Worm (Caenorhabditis elegans) whole organism, young adult: ENCODE data around the gene C04B4.1.

ENCODE experiments used
- ama-1 ChIP-seq, 3 experiments: fragments of 150-350 bp in 1 of 3; sonication (generic microtip) in 2 of 3; optimal IDR thresholded peaks; 2 replicates each; lab custom pipeline; 2014 to 2018; ENCODE audit warnings: missing biosample characterization in 2 of 3, missing genetic modification characterization in 2 of 3, missing genetic modification reagents in 2 of 3
- cebp-1 ChIP-seq, 2 experiments: fragments of 200-800 bp in 1 of 2; sonication (Bioruptor generic) in 1 of 2; sonication (generic microtip) in 1 of 2; IDR thresholded peaks in 1 of 2; optimal IDR thresholded peaks in 1 of 2; 2 replicates each; pipeline versions ENCODE4 v1.3.6 to Lab custom; 2017 to 2022; ENCODE audit warnings: missing compliant biosample characterization in 2 of 2, missing genetic modification characterization in 2 of 2, mild to moderate bottlenecking in 1 of 2, missing genetic modification reagents in 1 of 2, moderate library complexity in 1 of 2
- ceh-100 ChIP-seq: fragments of 200-800 bp; sonication (Bioruptor generic); IDR thresholded peaks from 2 replicates; pipeline ENCODE4 v1.3.6; 2022; ENCODE audit warnings: missing genetic modification reagents, missing genetic modification characterization, missing compliant biosample characterization
- mes-4 ChIP-seq: sonication (generic microtip); optimal IDR thresholded peaks from 2 replicates; lab custom pipeline; 2016; ENCODE audit warnings: missing genotype, missing genetic modification characterization, missing compliant biosample characterization
- snpc-1.1 ChIP-seq: sonication (generic microtip); optimal IDR thresholded peaks from 2 replicates; lab custom pipeline; 2017; ENCODE audit warnings: missing genetic modification characterization, mild to moderate bottlenecking, missing compliant biosample characterization, antibody characterized with exemption, moderate library complexity, missing genotype, missing genetic modification reagents; ENCODE audit not compliant: insufficient read depth
- snpc-4 ChIP-seq, 5 experiments: fragments of 150-350 bp in 1 of 5; sonication (generic microtip) in 4 of 5; optimal IDR thresholded peaks; 2 replicates each; lab custom pipeline; 2014 to 2018; ENCODE audit warnings: missing genetic modification characterization in 5 of 5, missing biosample characterization in 3 of 5, antibody characterized with exemption in 2 of 5, mild to moderate bottlenecking in 2 of 5, missing compliant biosample characterization in 2 of 5, missing genotype in 2 of 5, moderate library complexity in 2 of 5, missing genetic modification reagents in 1 of 5
- unc-62 ChIP-seq: fragments of 150-350 bp; optimal IDR thresholded peaks from 2 replicates; lab custom pipeline; 2014; ENCODE audit warnings: missing biosample characterization, missing genetic modification reagents, missing genetic modification characterization

- no peak for TF ChIP-seq snpc-4 (GFP tag; optimal IDR thresholded peaks at IDR 0.05; lab: Kevin White, UChicago)
- no peak for TF ChIP-seq snpc-4 (tag; optimal IDR thresholded peaks at IDR 0.05; lab: Kevin White, UChicago)
- no peak for TF ChIP-seq cebp-1 (GFP tag; IDR thresholded peaks at IDR 0.05; lab: Robert Waterston, UW)
- TF ChIP-seq cebp-1 (tag; optimal IDR thresholded peaks at IDR 0.05; lab: Kevin White, UChicago) = no peak
- no peak for TF ChIP-seq snpc-1.1 (tag; lab: Kevin White, UChicago)
- TF ChIP-seq ama-1 (optimal IDR thresholded peaks at IDR 0.05; lab: Kevin White, UChicago) = no peak
- no peak for TF ChIP-seq ama-1 (GFP tag; optimal IDR thresholded peaks at IDR 0.05; lab: Kevin White, UChicago)
- no peak for TF ChIP-seq unc-62 (GFP tag; lab: Kevin White, UChicago)
- TF ChIP-seq mes-4 = no peak
- TF ChIP-seq ceh-100 (GFP tag; lab: Robert Waterston, UW) = no peak
Observed at ce11 chrX:12306565-12306964, 26.0 kb downstream of the C04B4.1 start, which contains the start of gene phf-32.
